Worm (Caenorhabditis elegans): ENCODE measurements around the gene ebp-2.
A peak's percentile ranks its signal among the peaks of the same experiment; 100 is the strongest.

The ebp-2 gene

ce11 chrII:11450882-11451281 is 8.4 kb downstream of the ebp-2 start:
- TF ChIP-seq mep-1 (tag; optimal IDR thresholded peaks at IDR 0.05) (no peak), ztf-11 (tag; optimal IDR thresholded peaks at IDR 0.05) (no peak), M03D4.4 (tag; optimal IDR thresholded peaks at IDR 0.05) (no peak), bed-3 (GFP tag; optimal IDR thresholded peaks at IDR 0.05) (no peak), zip-8 (tag; optimal IDR thresholded peaks at IDR 0.05) (no peak), elt-1 (tag; optimal IDR thresholded peaks at IDR 0.05; ENCODE audit: borderline replicate concordance, insufficient read depth) (no peak), blmp-1 (tag; optimal IDR thresholded peaks at IDR 0.05) (no peak), ceh-43 (GFP tag; optimal IDR thresholded peaks at IDR 0.05) (no peak), unc-62 (GFP tag; optimal IDR thresholded peaks at IDR 0.05) (no peak), tbx-8 (GFP tag; optimal IDR thresholded peaks at IDR 0.05) (no peak), nhr-28 (tag; optimal IDR thresholded peaks at IDR 0.05) (no peak), sem-2 (GFP tag; optimal IDR thresholded peaks at IDR 0.05) (no peak), nhr-12 (tag; optimal IDR thresholded peaks at IDR 0.05) (no peak), pha-4 (tag; optimal IDR thresholded peaks at IDR 0.05) (no peak), snpc-4 (tag; optimal IDR thresholded peaks at IDR 0.05) (no peak), lsy-2 (tag; optimal IDR thresholded peaks at IDR 0.05) (no peak), mls-2 (tag; optimal IDR thresholded peaks at IDR 0.05) (no peak), unc-39 (tag; optimal IDR thresholded peaks at IDR 0.05) (no peak), elt-3 (tag; optimal IDR thresholded peaks at IDR 0.05) (no peak), ces-1 (GFP tag; optimal IDR thresholded peaks at IDR 0.05) (no peak)

ce11 chrII:11451738-11452137 is 9.2 kb downstream of the ebp-2 start:
- no peak for TF ChIP-seq unc-39 (tag; optimal IDR thresholded peaks at IDR 0.05)
- TF ChIP-seq blmp-1 (tag; optimal IDR thresholded peaks at IDR 0.05), result no peak
- no peak for TF ChIP-seq mep-1 (tag; optimal IDR thresholded peaks at IDR 0.05)
- no peak for TF ChIP-seq nhr-76 (tag; optimal IDR thresholded peaks at IDR 0.05)
- TF ChIP-seq elt-3 (tag; optimal IDR thresholded peaks at IDR 0.05), result no peak
- no peak for TF ChIP-seq sptf-1 (tag; optimal IDR thresholded peaks at IDR 0.05)
- no peak for TF ChIP-seq elt-1 (tag; optimal IDR thresholded peaks at IDR 0.05; ENCODE audit: borderline replicate concordance, insufficient read depth)
- TF ChIP-seq tbx-8 (GFP tag; optimal IDR thresholded peaks at IDR 0.05), result no peak
- TF ChIP-seq snpc-4 (tag; optimal IDR thresholded peaks at IDR 0.05), result no peak
- no peak for TF ChIP-seq ceh-83 (GFP tag; optimal IDR thresholded peaks at IDR 0.05)
- no peak for TF ChIP-seq ceh-43 (GFP tag; optimal IDR thresholded peaks at IDR 0.05)
- TF ChIP-seq sem-2 (GFP tag; optimal IDR thresholded peaks at IDR 0.05), result no peak
- TF ChIP-seq hlh-1 (tag; optimal IDR thresholded peaks at IDR 0.05), result no peak
- TF ChIP-seq ztf-11 (tag; optimal IDR thresholded peaks at IDR 0.05), result no peak
- no peak for TF ChIP-seq mls-2 (tag; optimal IDR thresholded peaks at IDR 0.05)
- no peak for TF ChIP-seq ces-1 (GFP tag; optimal IDR thresholded peaks at IDR 0.05)
- no peak for TF ChIP-seq lsy-2 (tag; optimal IDR thresholded peaks at IDR 0.05)
- TF ChIP-seq unc-120 (tag; optimal IDR thresholded peaks at IDR 0.05; ENCODE audit: poor library complexity, severe bottlenecking), result no peak
- no peak for TF ChIP-seq cnd-1 (tag; optimal IDR thresholded peaks at IDR 0.05)

DNA sequence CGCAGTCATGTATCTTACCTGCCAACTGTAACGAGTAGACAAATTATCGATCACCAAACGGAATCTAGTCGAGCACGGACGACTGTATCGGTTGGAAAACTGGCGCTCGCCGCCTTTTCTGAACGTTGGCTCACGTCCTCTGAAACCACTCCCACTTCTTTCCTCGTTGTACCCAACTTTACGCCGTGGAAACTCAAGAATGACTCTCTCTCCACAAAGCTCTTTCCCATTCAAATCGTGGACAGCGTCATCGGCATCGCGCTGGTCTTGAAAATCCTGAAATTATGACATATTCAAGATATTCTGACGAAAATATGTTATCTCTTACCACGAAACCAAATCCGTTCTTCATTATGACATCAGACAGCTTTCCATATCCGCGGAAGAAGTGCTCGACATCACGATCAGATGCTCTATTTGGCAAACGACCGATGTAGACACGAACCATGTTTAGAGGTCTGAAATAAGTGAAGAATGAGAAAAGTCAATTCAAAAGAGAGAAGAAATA is 10.0 kb downstream of the ebp-2 start, which contains the start of gene rsp-2:
rsp-2 (minus strand) TSS at position 458 of the 508 bp plus-strand sequence.
- TF ChIP-seq bed-3 (GFP tag; optimal IDR thresholded peaks at IDR 0.05), result no peak
- TF ChIP-seq zip-8 (tag; optimal IDR thresholded peaks at IDR 0.05), result no peak
- no peak for TF ChIP-seq snpc-4 (tag; optimal IDR thresholded peaks at IDR 0.05)
- TF ChIP-seq mab-5 (tag; optimal IDR thresholded peaks at IDR 0.05), result no peak
- no peak for TF ChIP-seq ceh-43 (GFP tag; optimal IDR thresholded peaks at IDR 0.05)
- no peak for TF ChIP-seq tbx-8 (GFP tag; optimal IDR thresholded peaks at IDR 0.05)
- TF ChIP-seq lin-32 (GFP tag; optimal IDR thresholded peaks at IDR 0.05), result no peak
- TF ChIP-seq mep-1 (tag; optimal IDR thresholded peaks at IDR 0.05), result no peak

DNA sequence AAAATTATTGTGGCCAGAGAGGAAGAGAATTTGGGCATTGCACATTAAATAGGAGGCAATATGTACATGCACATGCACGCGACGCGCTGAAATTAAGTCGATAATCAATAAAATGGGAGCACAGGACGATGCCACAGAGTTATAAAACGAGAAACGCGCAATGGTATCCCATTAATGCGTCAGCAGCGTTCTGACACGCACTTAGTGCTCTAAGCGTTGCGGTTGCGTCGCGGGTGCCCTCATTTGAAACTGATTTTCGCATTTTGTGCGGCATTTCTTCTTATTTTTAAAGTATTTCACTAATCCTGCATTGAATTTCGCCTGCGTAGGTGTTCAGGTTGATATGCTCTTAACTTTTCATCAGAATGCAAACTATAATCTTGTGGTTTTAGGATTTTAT is 10.5 kb downstream of the ebp-2 start, which contains the start of gene rsp-1:
rsp-1 (plus strand) TSS at position 338 of the 400 bp plus-strand sequence.
- TF ChIP-seq nhr-12 (tag; optimal IDR thresholded peaks at IDR 0.05) (no peak), drap-1 (GFP tag; optimal IDR thresholded peaks at IDR 0.05) (peak; percentile 39), snpc-4 (tag; optimal IDR thresholded peaks at IDR 0.05) (no peak), elt-1 (tag; optimal IDR thresholded peaks at IDR 0.05; ENCODE audit: borderline replicate concordance, insufficient read depth) (no peak), unc-39 (tag; optimal IDR thresholded peaks at IDR 0.05) (no peak), unc-62 (GFP tag; optimal IDR thresholded peaks at IDR 0.05) (peak; percentile 43), mab-5 (tag; optimal IDR thresholded peaks at IDR 0.05) (no peak), ceh-43 (GFP tag; optimal IDR thresholded peaks at IDR 0.05) (peak; percentile 53), nhr-237 (tag; optimal IDR thresholded peaks at IDR 0.05) (peak; percentile 72), lsy-2 (tag; optimal IDR thresholded peaks at IDR 0.05) (peak; percentile 80), flh-1 (GFP tag; optimal IDR thresholded peaks at IDR 0.05) (no peak), unc-120 (tag; optimal IDR thresholded peaks at IDR 0.05; ENCODE audit: poor library complexity, severe bottlenecking) (peak; percentile 31), sptf-1 (tag; optimal IDR thresholded peaks at IDR 0.05) (peak; percentile 90), nhr-76 (tag; optimal IDR thresholded peaks at IDR 0.05) (no peak), nhr-2 (tag; optimal IDR thresholded peaks at IDR 0.05) (no peak), lin-32 (GFP tag; optimal IDR thresholded peaks at IDR 0.05) (peak; percentile 20), blmp-1 (tag; optimal IDR thresholded peaks at IDR 0.05) (no peak), sem-2 (GFP tag; optimal IDR thresholded peaks at IDR 0.05) (no peak), nhr-28 (tag; optimal IDR thresholded peaks at IDR 0.05) (no peak), pha-4 (tag; optimal IDR thresholded peaks at IDR 0.05) (peak; percentile 96), elt-3 (tag; optimal IDR thresholded peaks at IDR 0.05) (peak; percentile 40), tbx-8 (GFP tag; optimal IDR thresholded peaks at IDR 0.05) (peak; percentile 15), ceh-83 (GFP tag; optimal IDR thresholded peaks at IDR 0.05) (no peak), ceh-39 (tag; optimal IDR thresholded peaks at IDR 0.05) (peak; percentile 79), ham-2 (GFP tag; optimal IDR thresholded peaks at IDR 0.05) (no peak), lin-13 (tag; optimal IDR thresholded peaks at IDR 0.05) (peak; percentile 93), hlh-1 (tag; optimal IDR thresholded peaks at IDR 0.05) (peak; percentile 44), zip-8 (tag; optimal IDR thresholded peaks at IDR 0.05) (no peak), cnd-1 (tag; optimal IDR thresholded peaks at IDR 0.05) (peak; percentile 66), mls-2 (tag; optimal IDR thresholded peaks at IDR 0.05) (peak; percentile 81), M03D4.4 (tag; optimal IDR thresholded peaks at IDR 0.05) (peak; percentile 37), ces-1 (GFP tag; optimal IDR thresholded peaks at IDR 0.05) (peak; percentile 67), bed-3 (GFP tag; optimal IDR thresholded peaks at IDR 0.05) (no peak), mep-1 (tag; optimal IDR thresholded peaks at IDR 0.05) (peak; percentile 86), ztf-11 (tag; optimal IDR thresholded peaks at IDR 0.05) (peak; percentile 75)
